Worm (Caenorhabditis elegans): ENCODE results near the gene ehn-3.

ce11 chrIV:5415696-5416095, 3.3 kb downstream of the ehn-3 start, which contains the start of gene spp-7:
- no peak for TF ChIP-seq nhr-237 (tag; optimal IDR thresholded peaks at IDR 0.05)
- TF ChIP-seq sem-2 (GFP tag; optimal IDR thresholded peaks at IDR 0.05), result no peak
- no peak for TF ChIP-seq elt-3 (tag; optimal IDR thresholded peaks at IDR 0.05)
- no peak for TF ChIP-seq unc-39 (tag; optimal IDR thresholded peaks at IDR 0.05)
- no peak for TF ChIP-seq cnd-1 (tag; optimal IDR thresholded peaks at IDR 0.05)
